Worm (Caenorhabditis elegans): Measurements from ENCODE around the gene C16C8.21.

ce11 chrII:3445285-3445806 is 2.7 kb upstream of the C16C8.21 start, which contains the start of the genes C16C8.5 and C16C8.16:
- no peak for TF ChIP-seq snpc-4 (tag; optimal IDR thresholded peaks at IDR 0.05)
- no peak for TF ChIP-seq mxl-3 (GFP tag; optimal IDR thresholded peaks at IDR 0.05)
- TF ChIP-seq ceh-44 (GFP tag; IDR thresholded peaks at IDR 0.05), result no peak
- no peak for TF ChIP-seq unc-62 (GFP tag; optimal IDR thresholded peaks at IDR 0.05 in 1 of 2)
- TF ChIP-seq unc-62 (tag; optimal IDR thresholded peaks at IDR 0.05), result no peak
- TF ChIP-seq fkh-10 (GFP tag; optimal IDR thresholded peaks at IDR 0.05), result no peak
- TF ChIP-seq ztf-11 (tag; optimal IDR thresholded peaks at IDR 0.05), result no peak
- TF ChIP-seq saeg-2 (GFP tag; IDR thresholded peaks at IDR 0.05), result no peak
- TF ChIP-seq jun-1 (tag; optimal IDR thresholded peaks at IDR 0.05), result no peak
- TF ChIP-seq vab-7 (GFP tag; IDR thresholded peaks at IDR 0.05), result no peak
- no peak for TF ChIP-seq T20F7.1 (GFP tag; optimal IDR thresholded peaks at IDR 0.05)
